Worm (Caenorhabditis elegans) whole organism, midembryonic: ENCODE measurements around the gene fip-2.

Experiments used
- cog-1 ChIP-seq: sonication (generic microtip); optimal IDR thresholded peaks from 2 replicates; lab custom pipeline; 2016; ENCODE audit warnings: missing genetic modification characterization, missing compliant biosample characterization
- flt-1 ChIP-seq: fragments of 200-800 bp; sonication (Bioruptor generic); IDR thresholded peaks from 2 replicates; pipeline ENCODE4 v1.3.6; 2022; ENCODE audit warnings: missing genetic modification characterization, missing compliant biosample characterization
- tab-1 ChIP-seq: fragments of 200-800 bp; sonication (Bioruptor generic); IDR thresholded peaks from 2 replicates; pipeline ENCODE4 v1.3.6; 2022; ENCODE audit warnings: missing genetic modification characterization, missing compliant biosample characterization
- ztf-23 ChIP-seq: fragments of 200-800 bp; sonication (Bioruptor generic); IDR thresholded peaks from 2 replicates; pipeline ENCODE4 v1.3.6; 2022; ENCODE audit warnings: missing genetic modification reagents, missing genetic modification characterization, missing compliant biosample characterization

DNA sequence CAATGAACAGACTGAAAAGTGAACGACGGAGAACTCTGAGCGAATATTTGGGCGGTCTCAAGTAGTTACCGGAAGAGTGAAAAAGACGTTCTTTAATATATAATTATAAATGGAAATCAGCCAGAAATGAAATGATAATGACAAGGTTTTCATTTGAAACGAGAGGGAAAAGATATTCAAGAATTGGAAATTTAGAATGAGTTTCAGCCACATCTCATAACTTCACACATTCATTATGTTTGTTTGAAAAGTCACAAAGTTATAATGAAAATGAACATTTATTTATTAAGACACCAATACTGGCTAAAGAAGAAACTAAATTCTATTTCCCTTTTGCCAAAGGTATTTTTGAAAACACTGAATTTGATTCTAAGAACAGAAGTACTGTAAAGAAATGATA, 16.7 kb upstream of the fip-2 start, which contains the start of gene C25E10.7:
- TF ChIP-seq ztf-23 (GFP tag; lab: Robert Waterston, UW): no peak
- no peak for TF ChIP-seq flt-1 (GFP tag; lab: Robert Waterston, UW)
- TF ChIP-seq tab-1: no peak
- TF ChIP-seq cog-1 (tag; lab: Kevin White, UChicago): no peak
